Fruit fly (Drosophila melanogaster) whole organism, adult: Measurements from ENCODE around the gene CG14402.

Source experiments
- CG11617 ChIP-seq: fragments of 200-800 bp; sonication (Bioruptor generic); optimal IDR thresholded peaks from 2 replicates; lab custom pipeline; 2017; ENCODE audit warnings: mild to moderate bottlenecking, missing biosample characterization, missing genetic modification reagents, missing genetic modification characterization
- CG12768 ChIP-seq: fragments of 200-800 bp; sonication (Bioruptor generic); optimal IDR thresholded peaks from 2 replicates; lab custom pipeline; 2017; ENCODE audit warnings: missing biosample characterization, missing genetic modification characterization, mild to moderate bottlenecking, moderate library complexity, missing genetic modification reagents
- CG14711 ChIP-seq: fragments of 200-800 bp; sonication (Bioruptor generic); optimal IDR thresholded peaks from 2 replicates; lab custom pipeline; 2018; ENCODE audit warnings: missing biosample characterization, mild to moderate bottlenecking, missing genetic modification characterization, moderate library complexity
- CG1620 ChIP-seq: fragments of 200-800 bp; sonication (Bioruptor generic); optimal IDR thresholded peaks from 2 replicates; lab custom pipeline; 2016; ENCODE audit warnings: missing biosample characterization, missing genetic modification characterization
- CG33017 ChIP-seq: fragments of 200-800 bp; sonication (Bioruptor generic); optimal IDR thresholded peaks from 2 replicates; lab custom pipeline; 2018; ENCODE audit warnings: missing biosample characterization, mild to moderate bottlenecking, missing genetic modification characterization, moderate library complexity
- CG5204 ChIP-seq: fragments of 200-800 bp; sonication (Bioruptor generic); optimal IDR thresholded peaks from 2 replicates; lab custom pipeline; 2016; ENCODE audit warnings: missing biosample characterization, missing genetic modification characterization
- CG7045 ChIP-seq: fragments of 200-800 bp; sonication (Bioruptor generic); optimal IDR thresholded peaks from 2 replicates; lab custom pipeline; 2017; ENCODE audit warnings: missing biosample characterization, mild to moderate bottlenecking, missing genetic modification characterization
- CG7101 ChIP-seq: fragments of 200-800 bp; sonication (Bioruptor generic); optimal IDR thresholded peaks from 2 replicates; lab custom pipeline; 2018; ENCODE audit warnings: missing biosample characterization, mild to moderate bottlenecking, missing genetic modification characterization, moderate library complexity
- Clk ChIP-seq: fragments of 200-800 bp; sonication (Bioruptor generic); optimal IDR thresholded peaks from 2 replicates; lab custom pipeline; 2017; ENCODE audit warnings: missing biosample characterization, missing genetic modification characterization
- Crg-1 ChIP-seq: fragments of 200-800 bp; sonication (Bioruptor generic); optimal IDR thresholded peaks from 2 replicates; lab custom pipeline; 2016; ENCODE audit warnings: missing biosample characterization, missing genetic modification characterization
- Hr96 ChIP-seq: fragments of 200-800 bp; sonication (Bioruptor generic); optimal IDR thresholded peaks from 2 replicates; lab custom pipeline; 2016; ENCODE audit warnings: missing biosample characterization, missing genetic modification characterization
- Mnt ChIP-seq: fragments of 200-800 bp; sonication (Bioruptor generic); optimal IDR thresholded peaks from 2 replicates; lab custom pipeline; 2016; ENCODE audit warnings: missing biosample characterization, mild to moderate bottlenecking, missing genetic modification characterization
- bab1 ChIP-seq: fragments of 200-800 bp; sonication (Bioruptor generic); optimal IDR thresholded peaks from 3 replicates; lab custom pipeline; 2019; ENCODE audit warnings: missing biosample characterization, mild to moderate bottlenecking, missing genetic modification characterization, moderate library complexity
- cic ChIP-seq: fragments of 200-800 bp; sonication (Bioruptor generic); optimal IDR thresholded peaks from 2 replicates; lab custom pipeline; 2017; ENCODE audit warnings: missing biosample characterization, mild to moderate bottlenecking, missing genetic modification characterization, moderate library complexity
- cnc ChIP-seq, 2 experiments: fragments of >200 bp; optimal IDR thresholded peaks; 2 replicates each; lab custom pipeline; 2017
- kay ChIP-seq: fragments of 200-800 bp; sonication (Bioruptor generic); peaks from one replicate; lab custom pipeline; 2016; ENCODE audit warnings: missing biosample characterization, missing genetic modification characterization, borderline replicate concordance
- ovo ChIP-seq: fragments of 200-800 bp; sonication (Bioruptor generic); optimal IDR thresholded peaks from 2 replicates; lab custom pipeline; 2016; ENCODE audit warnings: missing biosample characterization, missing genetic modification characterization
- pad ChIP-seq: fragments of 200-800 bp; sonication (Bioruptor generic); optimal IDR thresholded peaks from 3 replicates; lab custom pipeline; 2017; ENCODE audit warnings: missing biosample characterization, missing genetic modification characterization, mild to moderate bottlenecking, moderate library complexity, missing genetic modification reagents
- tj ChIP-seq: fragments of 200-800 bp; sonication (Bioruptor generic); optimal IDR thresholded peaks from 3 replicates; lab custom pipeline; 2017; ENCODE audit warnings: missing biosample characterization, mild to moderate bottlenecking, missing genetic modification characterization, moderate library complexity
- toe ChIP-seq: fragments of 200-800 bp; sonication (Bioruptor generic); optimal IDR thresholded peaks from 2 replicates; lab custom pipeline; 2016; ENCODE audit warnings: missing biosample characterization, missing genetic modification characterization

The CG14402 gene

dm6 chr2L:20829755-20830396 is 19.2 kb upstream of the CG14402 start:
- TF ChIP-seq pad (GFP tag; lab: Kevin White, UChicago), result peak; percentile 0
- TF ChIP-seq CG14711, result peak; percentile 93
- TF ChIP-seq toe (GFP tag; lab: Kevin White, UChicago), result no peak
- TF ChIP-seq tj (GFP tag; lab: Kevin White, UChicago), result peak; percentile 45
- TF ChIP-seq cic, result peak; percentile 24
- no peak for TF ChIP-seq Clk (GFP tag; lab: Kevin White, UChicago)
- peak; percentile 22 for TF ChIP-seq CG7101 (tag; lab: Kevin White, UChicago)
- TF ChIP-seq Mnt (GFP tag; lab: Kevin White, UChicago), result peak; percentile 7
- TF ChIP-seq Crg-1 (GFP tag; lab: Kevin White, UChicago), result no peak
- TF ChIP-seq bab1, result peak; percentile 0
- peak; percentile 16 for TF ChIP-seq CG33017 (tag; lab: Kevin White, UChicago)
- TF ChIP-seq ovo (GFP tag; lab: Kevin White, UChicago), result peak; percentile 9
- peak; percentile 21 for TF ChIP-seq CG11617 (GFP tag; lab: Kevin White, UChicago)
- no peak for TF ChIP-seq cnc (optimal IDR thresholded peaks at IDR 0.05; lab: Kevin White, UChicago)

- no peak for TF ChIP-seq kay (GFP tag; lab: Kevin White, UChicago)
- no peak for TF ChIP-seq Hr96 (GFP tag; lab: Kevin White, UChicago)
- no peak for TF ChIP-seq Clk (GFP tag; lab: Kevin White, UChicago)
- TF ChIP-seq Mnt (GFP tag; lab: Kevin White, UChicago), result peak; percentile 35
- peak; percentile 25 for TF ChIP-seq CG33017 (tag; lab: Kevin White, UChicago)
- peak; percentile 1 for TF ChIP-seq tj (GFP tag; lab: Kevin White, UChicago)
- peak; percentile 4 for TF ChIP-seq CG1620 (GFP tag; lab: Kevin White, UChicago)
- peak; percentile 55 for TF ChIP-seq cic
- peak; percentile 72 for TF ChIP-seq bab1
- no peak for TF ChIP-seq cnc (optimal IDR thresholded peaks at IDR 0.05; lab: Kevin White, UChicago)
Measured at dm6 chr2L:20831060-20831459, 18.0 kb upstream of the CG14402 start, which contains the start of gene CG31674. Gene CG31674 (plus strand): TSS chr2L:20831262.

- TF ChIP-seq CG1620 (GFP tag; lab: Kevin White, UChicago) (no peak), ovo (GFP tag; lab: Kevin White, UChicago) (no peak), toe (GFP tag; lab: Kevin White, UChicago) (no peak), Mnt (GFP tag; lab: Kevin White, UChicago) (no peak), tj (GFP tag; lab: Kevin White, UChicago) (no peak), bab1 (no peak), CG11617 (GFP tag; lab: Kevin White, UChicago) (no peak), CG33017 (tag; lab: Kevin White, UChicago) (no peak), kay (GFP tag; lab: Kevin White, UChicago) (no peak), Crg-1 (GFP tag; lab: Kevin White, UChicago) (no peak), cnc (optimal IDR thresholded peaks at IDR 0.05; lab: Kevin White, UChicago) (no peak)
Measured at dm6 chr2L:20835501-20835900, 13.6 kb upstream of the CG14402 start, which contains the start of gene Oseg5. Gene Oseg5 (minus strand): TSS chr2L:20835840.

dm6 chr2L:20837885-20838284 is 11.2 kb upstream of the CG14402 start, which contains the start of gene Spn38F:
Gene Spn38F (minus strand): TSS chr2L:20837985.
- TF ChIP-seq Crg-1 (GFP tag; lab: Kevin White, UChicago) (no peak), ovo (GFP tag; lab: Kevin White, UChicago) (no peak), CG12768 (GFP tag; lab: Kevin White, UChicago) (no peak), CG11617 (GFP tag; lab: Kevin White, UChicago) (no peak), CG1620 (GFP tag; lab: Kevin White, UChicago) (no peak)

dm6 chr2L:20840006-20840405 is 9.1 kb upstream of the CG14402 start:
- TF ChIP-seq CG7045 (GFP tag; lab: Kevin White, UChicago), result no peak
- TF ChIP-seq pad (GFP tag; lab: Kevin White, UChicago), result no peak
- no peak for TF ChIP-seq cnc (optimal IDR thresholded peaks at IDR 0.05; lab: Kevin White, UChicago)
- no peak for TF ChIP-seq tj (GFP tag; lab: Kevin White, UChicago)
- TF ChIP-seq CG12768 (GFP tag; lab: Kevin White, UChicago), result no peak
- TF ChIP-seq CG33017 (tag; lab: Kevin White, UChicago), result no peak
- no peak for TF ChIP-seq CG7101 (tag; lab: Kevin White, UChicago)
- TF ChIP-seq CG14711, result no peak
- no peak for TF ChIP-seq Hr96 (GFP tag; lab: Kevin White, UChicago)
- TF ChIP-seq Mnt (GFP tag; lab: Kevin White, UChicago), result no peak
- no peak for TF ChIP-seq bab1
- no peak for TF ChIP-seq Clk (GFP tag; lab: Kevin White, UChicago)
- TF ChIP-seq Crg-1 (GFP tag; lab: Kevin White, UChicago), result no peak
- no peak for TF ChIP-seq CG5204 (GFP tag; lab: Kevin White, UChicago)
- no peak for TF ChIP-seq CG1620 (GFP tag; lab: Kevin White, UChicago)
- TF ChIP-seq ovo (GFP tag; lab: Kevin White, UChicago), result no peak

dm6 chr2L:20840462-20841038 is 8.6 kb upstream of the CG14402 start, which contains the start of gene CG31676:
Gene CG31676 (plus strand): TSS chr2L:20840750.
- TF ChIP-seq cnc (optimal IDR thresholded peaks at IDR 0.05; lab: Kevin White, UChicago) (no peak), CG1620 (GFP tag; lab: Kevin White, UChicago) (no peak), tj (GFP tag; lab: Kevin White, UChicago) (no peak), kay (GFP tag; lab: Kevin White, UChicago) (peak; percentile 50), Clk (GFP tag; lab: Kevin White, UChicago) (no peak), bab1 (no peak), CG5204 (GFP tag; lab: Kevin White, UChicago) (no peak)
